Worm (Caenorhabditis elegans) whole organism, L2 larva: Measurements from ENCODE around the gene mmcm-1.
A peak's percentile ranks its signal among the peaks of the same experiment; 100 is the strongest.

Experiments
- C34F6.9 ChIP-seq: fragments of 150-350 bp; optimal IDR thresholded peaks from 2 replicates; lab custom pipeline; 2014; ENCODE audit warnings: missing biosample characterization, missing genetic modification characterization
- F13H6.1 ChIP-seq: sonication (generic microtip); optimal IDR thresholded peaks from 2 replicates; lab custom pipeline; 2016; ENCODE audit warnings: missing genetic modification characterization, missing compliant biosample characterization
- R02D3.7 ChIP-seq: fragments of 150-350 bp; optimal IDR thresholded peaks from 2 replicates; lab custom pipeline; 2014; ENCODE audit warnings: missing biosample characterization, missing genetic modification characterization
- Y55F3AM.14 ChIP-seq: fragments of 200-800 bp; sonication (Bioruptor generic); optimal IDR thresholded peaks from 2 replicates; lab custom pipeline; 2018; ENCODE audit warnings: mild to moderate bottlenecking, missing genetic modification characterization, missing compliant biosample characterization
- ZK546.5 ChIP-seq: sonication (generic microtip); optimal IDR thresholded peaks from 2 replicates; lab custom pipeline; 2017; ENCODE audit warnings: missing biosample characterization, missing genetic modification characterization
- alr-1 ChIP-seq: fragments of 150-350 bp; optimal IDR thresholded peaks from 2 replicates; lab custom pipeline; 2014; ENCODE audit warnings: missing biosample characterization, missing genetic modification characterization
- aly-2 ChIP-seq: fragments of 150-350 bp; optimal IDR thresholded peaks from 2 replicates; lab custom pipeline; 2014; ENCODE audit warnings: missing biosample characterization, missing genetic modification characterization
- ama-1 ChIP-seq: fragments of 150-350 bp; optimal IDR thresholded peaks from 2 replicates; lab custom pipeline; 2018; ENCODE audit warnings: inconsistent platforms
- blmp-1 ChIP-seq: sonication (generic microtip); optimal IDR thresholded peaks from 2 replicates; lab custom pipeline; 2017; ENCODE audit warnings: missing genetic modification characterization, mild to moderate bottlenecking, missing compliant biosample characterization, antibody characterized with exemption, moderate library complexity; ENCODE audit not compliant: insufficient read depth
- ceh-82 ChIP-seq: fragments of 150-350 bp; optimal IDR thresholded peaks from 2 replicates; lab custom pipeline; 2014; ENCODE audit warnings: missing biosample characterization, missing genetic modification characterization
- crh-2 ChIP-seq: sonication (generic microtip); optimal IDR thresholded peaks from 2 replicates; lab custom pipeline; 2017; ENCODE audit warnings: missing biosample characterization, missing genetic modification characterization
- dmd-4 ChIP-seq: sonication (generic microtip); optimal IDR thresholded peaks from 2 replicates; lab custom pipeline; 2017; ENCODE audit warnings: missing biosample characterization, missing genetic modification characterization
- egl-27 ChIP-seq: sonication (generic microtip); optimal IDR thresholded peaks from 3 replicates; lab custom pipeline; 2017; ENCODE audit warnings: missing biosample characterization, missing genetic modification reagents, missing genetic modification characterization
- elt-1 ChIP-seq: fragments of 150-350 bp; optimal IDR thresholded peaks from 2 replicates; lab custom pipeline; 2014; ENCODE audit warnings: missing biosample characterization, missing genetic modification characterization
- elt-3 ChIP-seq: sonication (generic microtip); optimal IDR thresholded peaks from 2 replicates; lab custom pipeline; 2017; ENCODE audit warnings: missing biosample characterization, missing genetic modification characterization
- fos-1 ChIP-seq: fragments of 150-350 bp; optimal IDR thresholded peaks from 2 replicates; lab custom pipeline; 2014; ENCODE audit warnings: missing biosample characterization, missing genetic modification characterization
- gmeb-1 ChIP-seq: fragments of 150-350 bp; optimal IDR thresholded peaks from 2 replicates; lab custom pipeline; 2014; ENCODE audit warnings: missing biosample characterization, missing genetic modification characterization
- lin-11 ChIP-seq: fragments of 150-350 bp; sonication (generic microtip); optimal IDR thresholded peaks from 2 replicates; lab custom pipeline; 2014; ENCODE audit warnings: missing biosample characterization, missing genetic modification characterization, inconsistent platforms, mixed read lengths
- lin-13 ChIP-seq: fragments of 150-350 bp; optimal IDR thresholded peaks from 2 replicates; lab custom pipeline; 2014; ENCODE audit warnings: missing biosample characterization, missing genetic modification reagents, missing genetic modification characterization
- lsy-2 ChIP-seq, 2 experiments: fragments of 150-350 bp in 1 of 2; sonication (generic microtip) in 1 of 2; optimal IDR thresholded peaks; 2 replicates each; lab custom pipeline; 2014 to 2017; ENCODE audit warnings: missing biosample characterization in 2 of 2, missing genetic modification characterization in 2 of 2
- mab-5 ChIP-seq: fragments of 150-350 bp; optimal IDR thresholded peaks from 2 replicates; lab custom pipeline; 2014; ENCODE audit warnings: missing biosample characterization, missing genetic modification characterization
- mbf-1 ChIP-seq: sonication (generic microtip); optimal IDR thresholded peaks from 2 replicates; lab custom pipeline; 2017; ENCODE audit warnings: missing biosample characterization, missing genetic modification characterization
- mdl-1 ChIP-seq, 2 experiments: fragments of 150-350 bp in 1 of 2; sonication (generic microtip) in 1 of 2; optimal IDR thresholded peaks; 2 replicates each; lab custom pipeline; 2017; ENCODE audit warnings: missing biosample characterization in 2 of 2, missing genetic modification characterization in 2 of 2
- nhr-10 ChIP-seq: sonication (generic microtip); optimal IDR thresholded peaks from 2 replicates; lab custom pipeline; 2017; ENCODE audit warnings: missing biosample characterization, missing genetic modification characterization
- nhr-11 ChIP-seq: fragments of 150-350 bp; optimal IDR thresholded peaks from 2 replicates; lab custom pipeline; 2014; ENCODE audit warnings: missing biosample characterization, missing genetic modification characterization
- nhr-12 ChIP-seq: fragments of 150-350 bp; optimal IDR thresholded peaks from 2 replicates; lab custom pipeline; 2014; ENCODE audit warnings: missing biosample characterization, missing genetic modification characterization
- nhr-129 ChIP-seq: fragments of 150-350 bp; optimal IDR thresholded peaks from 2 replicates; lab custom pipeline; 2014; ENCODE audit warnings: missing biosample characterization, missing genetic modification characterization
- nhr-21 ChIP-seq: fragments of 150-350 bp; optimal IDR thresholded peaks from 2 replicates; lab custom pipeline; 2014; ENCODE audit warnings: missing biosample characterization, missing genetic modification characterization
- nhr-237 ChIP-seq: fragments of 150-350 bp; optimal IDR thresholded peaks from 2 replicates; lab custom pipeline; 2014; ENCODE audit warnings: missing biosample characterization, missing genetic modification characterization
- nhr-25 ChIP-seq: fragments of 150-350 bp; sonication (generic microtip); optimal IDR thresholded peaks from 3 replicates; lab custom pipeline; 2014; ENCODE audit warnings: missing biosample characterization, missing genetic modification characterization
- nhr-6 ChIP-seq: fragments of 150-350 bp; optimal IDR thresholded peaks from 2 replicates; lab custom pipeline; 2014; ENCODE audit warnings: missing biosample characterization, missing genetic modification characterization
- nhr-77 ChIP-seq: fragments of 150-350 bp; optimal IDR thresholded peaks from 2 replicates; lab custom pipeline; 2014; ENCODE audit warnings: missing biosample characterization, missing genetic modification characterization
- peb-1 ChIP-seq: fragments of 150-350 bp; optimal IDR thresholded peaks from 2 replicates; lab custom pipeline; 2014; ENCODE audit warnings: missing biosample characterization, missing genetic modification characterization
- sem-4 ChIP-seq: fragments of 150-350 bp; optimal IDR thresholded peaks from 2 replicates; lab custom pipeline; 2014; ENCODE audit warnings: missing biosample characterization, missing genetic modification reagents, missing genetic modification characterization
- skn-1 ChIP-seq: sonication (generic microtip); optimal IDR thresholded peaks from 2 replicates; lab custom pipeline; 2017; ENCODE audit warnings: missing biosample characterization, missing genetic modification characterization
- sma-3 ChIP-seq: sonication (generic microtip); optimal IDR thresholded peaks from 2 replicates; lab custom pipeline; 2016; ENCODE audit warnings: missing genetic modification reagents, missing genetic modification characterization, missing compliant biosample characterization
- sma-9 ChIP-seq, 2 experiments: fragments of 150-350 bp in 1 of 2; sonication (generic microtip) in 1 of 2; optimal IDR thresholded peaks; 2 replicates each; lab custom pipeline; 2014 to 2016; ENCODE audit warnings: missing genetic modification characterization in 2 of 2, mild to moderate bottlenecking in 1 of 2, missing biosample characterization in 1 of 2, missing compliant biosample characterization in 1 of 2, missing genetic modification reagents in 1 of 2, moderate library complexity in 1 of 2
- snpc-4 ChIP-seq: fragments of 150-350 bp; optimal IDR thresholded peaks from 2 replicates; lab custom pipeline; 2014; ENCODE audit warnings: missing biosample characterization, missing genetic modification characterization
- unc-39 ChIP-seq: fragments of 150-350 bp; optimal IDR thresholded peaks from 2 replicates; lab custom pipeline; 2014; ENCODE audit warnings: missing biosample characterization, missing genetic modification characterization
- unc-55 ChIP-seq: fragments of 150-350 bp; sonication (generic microtip); optimal IDR thresholded peaks from 3 replicates; lab custom pipeline; 2014; ENCODE audit warnings: missing biosample characterization, missing genetic modification reagents, missing genetic modification characterization
- unc-62 ChIP-seq: fragments of 150-350 bp; optimal IDR thresholded peaks from 2 replicates; lab custom pipeline; 2014; ENCODE audit warnings: missing biosample characterization, missing genetic modification reagents, missing genetic modification characterization
- zag-1 ChIP-seq: fragments of 150-350 bp; optimal IDR thresholded peaks from 2 replicates; lab custom pipeline; 2014; ENCODE audit warnings: missing biosample characterization, missing genetic modification characterization
- ztf-11 ChIP-seq: sonication (generic microtip); optimal IDR thresholded peaks from 2 replicates; lab custom pipeline; 2017; ENCODE audit warnings: missing biosample characterization, missing genetic modification characterization
- ztf-4 ChIP-seq: fragments of 150-350 bp; optimal IDR thresholded peaks from 2 replicates; lab custom pipeline; 2014; ENCODE audit warnings: missing biosample characterization, missing genetic modification characterization

The mmcm-1 gene

DNA sequence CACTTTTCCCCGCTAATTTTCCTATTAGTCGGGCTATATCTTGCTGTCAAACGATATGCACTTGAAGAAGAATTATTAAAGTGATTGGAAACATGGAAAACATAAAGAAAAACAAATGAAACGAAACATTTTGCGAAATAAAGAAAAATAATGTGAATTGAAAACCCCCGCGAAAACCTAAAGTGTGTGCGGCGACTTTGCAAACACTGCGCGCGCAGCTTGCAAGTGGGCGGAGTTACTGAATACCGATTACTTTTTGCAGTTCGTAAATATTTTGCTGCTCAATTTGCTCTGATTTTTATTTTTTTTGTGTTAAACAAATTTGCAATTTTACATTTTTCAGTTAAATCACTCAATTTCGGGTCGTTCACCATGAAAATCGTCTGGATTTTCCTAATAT is 9.1 kb upstream of the mmcm-1 start, which contains the start of gene ccdc-47:
ccdc-47 (plus strand) TSS at position 344 of the 400 bp plus-strand sequence.
- TF ChIP-seq egl-27 (no peak), ceh-82 (tag; lab: Kevin White, UChicago) (no peak), ZK546.5 (tag; lab: Kevin White, UChicago) (no peak), snpc-4 (tag; lab: Kevin White, UChicago) (peak; percentile 2), skn-1 (tag; lab: Kevin White, UChicago) (peak; percentile 62), sma-3 (GFP tag; lab: Kevin White, UChicago) (peak; percentile 48), Y55F3AM.14 (GFP tag; lab: Kevin White, UChicago) (no peak), unc-62 (GFP tag; lab: Kevin White, UChicago) (no peak), peb-1 (no peak), ztf-4 (peak; percentile 55), sma-9 (GFP tag; optimal IDR thresholded peaks at IDR 0.05; lab: Kevin White, UChicago) (peak; percentile 71), sma-9 (tag; optimal IDR thresholded peaks at IDR 0.05; lab: Kevin White, UChicago) (no peak), elt-1 (no peak), sem-4 (peak; percentile 41), fos-1 (tag; lab: Kevin White, UChicago) (peak; percentile 47), nhr-129 (tag; lab: Kevin White, UChicago) (peak; percentile 62), nhr-25 (tag; lab: Kevin White, UChicago) (peak; percentile 14), aly-2 (no peak), ztf-11 (no peak), nhr-21 (tag; lab: Kevin White, UChicago) (no peak), blmp-1 (no peak), F13H6.1 (peak; percentile 55), gmeb-1 (tag; lab: Kevin White, UChicago) (peak; percentile 80), C34F6.9 (tag; lab: Kevin White, UChicago) (peak; percentile 69), nhr-11 (tag; lab: Kevin White, UChicago) (no peak), lin-11 (tag; lab: Kevin White, UChicago) (peak; percentile 84), lin-13 (GFP tag; lab: Kevin White, UChicago) (peak; percentile 49), ama-1 (lab: Kevin White, UChicago) (no peak), zag-1 (no peak), mdl-1 (tag; optimal IDR thresholded peaks at IDR 0.05; lab: Kevin White, UChicago) (no peak), R02D3.7 (tag; lab: Kevin White, UChicago) (no peak), mab-5 (peak; percentile 34), lsy-2 (tag; optimal IDR thresholded peaks at IDR 0.05; lab: Kevin White, UChicago) (peak; percentile 3 to 68), crh-2 (tag; lab: Kevin White, UChicago) (peak; percentile 49), unc-55 (GFP tag; lab: Kevin White, UChicago) (peak; percentile 72)

ce11 chrIII:3915705-3916104 is 8.2 kb upstream of the mmcm-1 start:
- no peak for TF ChIP-seq snpc-4 (tag; lab: Kevin White, UChicago)
- TF ChIP-seq sma-9 (GFP tag; optimal IDR thresholded peaks at IDR 0.05; lab: Kevin White, UChicago): peak; percentile 18
- no peak for TF ChIP-seq sma-9 (tag; optimal IDR thresholded peaks at IDR 0.05; lab: Kevin White, UChicago)
- peak; percentile 47 for TF ChIP-seq nhr-129 (tag; lab: Kevin White, UChicago)
- TF ChIP-seq, all 48 proteins: peak for 2

ce11 chrIII:3914836-3915235 is 7.3 kb upstream of the mmcm-1 start:
- no peak for TF ChIP-seq mdl-1 (tag; optimal IDR thresholded peaks at IDR 0.05; lab: Kevin White, UChicago)
- TF ChIP-seq blmp-1: no peak
- TF ChIP-seq ceh-82 (tag; lab: Kevin White, UChicago): no peak
- no peak for TF ChIP-seq R02D3.7 (tag; lab: Kevin White, UChicago)
- no peak for TF ChIP-seq dmd-4
- no peak for TF ChIP-seq skn-1 (tag; lab: Kevin White, UChicago)
- TF ChIP-seq elt-1: no peak
- TF ChIP-seq gmeb-1 (tag; lab: Kevin White, UChicago): no peak
- TF ChIP-seq sma-3 (GFP tag; lab: Kevin White, UChicago): no peak
- no peak for TF ChIP-seq nhr-6 (tag; lab: Kevin White, UChicago)
- TF ChIP-seq aly-2: no peak
- no peak for TF ChIP-seq elt-3 (tag; lab: Kevin White, UChicago)
- no peak for TF ChIP-seq mbf-1 (tag; lab: Kevin White, UChicago)
- TF ChIP-seq egl-27: no peak
- TF ChIP-seq nhr-77 (tag; lab: Kevin White, UChicago): no peak
- TF ChIP-seq crh-2 (tag; lab: Kevin White, UChicago): no peak
- TF ChIP-seq fos-1 (tag; lab: Kevin White, UChicago): no peak
- no peak for TF ChIP-seq nhr-11 (tag; lab: Kevin White, UChicago)
- TF ChIP-seq F13H6.1: peak; percentile 29
- no peak for TF ChIP-seq zag-1
- no peak for TF ChIP-seq lin-13 (GFP tag; lab: Kevin White, UChicago)
- TF ChIP-seq sem-4: no peak
- TF ChIP-seq nhr-25 (tag; lab: Kevin White, UChicago): no peak
- TF ChIP-seq ZK546.5 (tag; lab: Kevin White, UChicago): no peak
- no peak for TF ChIP-seq nhr-12
- peak; percentile 5 for TF ChIP-seq unc-55 (GFP tag; lab: Kevin White, UChicago)
- TF ChIP-seq mab-5: no peak
- no peak for TF ChIP-seq unc-62 (GFP tag; lab: Kevin White, UChicago)
- no peak for TF ChIP-seq nhr-21 (tag; lab: Kevin White, UChicago)
- no peak for TF ChIP-seq nhr-237 (tag; lab: Kevin White, UChicago)
- no peak for TF ChIP-seq nhr-10
- TF ChIP-seq Y55F3AM.14 (GFP tag; lab: Kevin White, UChicago): no peak
- no peak for TF ChIP-seq unc-39 (tag; lab: Kevin White, UChicago)
- no peak for TF ChIP-seq peb-1
- TF ChIP-seq sma-9 (GFP tag; optimal IDR thresholded peaks at IDR 0.05; lab: Kevin White, UChicago): peak; percentile 19
- TF ChIP-seq sma-9 (tag; optimal IDR thresholded peaks at IDR 0.05; lab: Kevin White, UChicago): no peak
- peak in 1 of 2 experiments; percentile 4 for TF ChIP-seq lsy-2 (tag; optimal IDR thresholded peaks at IDR 0.05; lab: Kevin White, UChicago)
- no peak for TF ChIP-seq ztf-11
- peak; percentile 63 for TF ChIP-seq nhr-129 (tag; lab: Kevin White, UChicago)
- no peak for TF ChIP-seq alr-1 (tag; lab: Kevin White, UChicago)
